Worm (Caenorhabditis elegans): ENCODE results near the gene rgs-6.

Gene rgs-6

ce11 chrX:5696197-5696596 is 37.4 kb downstream of the rgs-6 start (continued):
- TF ChIP-seq hlh-26 (GFP tag; conservative IDR thresholded peaks at IDR 0.05) (no peak), nhr-90 (tag; optimal IDR thresholded peaks at IDR 0.05) (peak; percentile 21), ztf-25 (GFP tag; IDR thresholded peaks at IDR 0.05) (no peak), atf-7 (tag; optimal IDR thresholded peaks at IDR 0.05) (peak; percentile 43), let-526 (GFP tag; IDR thresholded peaks at IDR 0.05) (0 out of 2 replicates have a peak, but pooled peaks have one; percentile 11), F55B11.4 (tag; optimal IDR thresholded peaks at IDR 0.05; ENCODE audit: borderline replicate concordance, insufficient read depth) (no peak), egl-44 (GFP tag; IDR thresholded peaks at IDR 0.05) (peak; percentile 51; the same call in 1 of the 2 replicates), lin-40 (tag; optimal IDR thresholded peaks at IDR 0.05) (peak; percentile 34), tlf-1 (GFP tag; optimal IDR thresholded peaks at IDR 0.05) (no peak), sptf-2 (GFP tag; optimal IDR thresholded peaks at IDR 0.05) (no peak)

DNA sequence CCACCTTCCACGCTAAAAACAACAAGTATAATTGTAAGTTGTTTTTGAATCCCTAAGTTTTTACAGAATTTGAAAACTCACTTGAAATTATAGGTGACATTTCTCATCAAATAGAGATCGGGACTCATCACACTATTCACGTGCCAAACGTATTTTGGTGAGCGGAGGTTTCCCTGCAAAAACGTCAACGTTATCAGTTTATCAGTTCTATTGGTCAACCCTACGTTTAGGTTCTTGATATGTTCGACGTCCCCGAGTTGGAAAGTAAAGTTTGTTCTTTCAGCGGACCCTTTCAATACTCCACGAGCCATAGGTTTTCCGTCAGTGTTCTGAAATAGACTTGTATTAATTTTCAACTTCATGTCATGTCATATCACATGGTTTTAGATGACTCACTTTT is 38.2 kb downstream of the rgs-6 start:
- TF ChIP-seq unc-62 (GFP tag; optimal IDR thresholded peaks at IDR 0.05) (peak; percentile 54), madf-3 (GFP tag; IDR thresholded peaks at IDR 0.05) (no peak), nhr-80 (tag; optimal IDR thresholded peaks at IDR 0.05) (peak; percentile 24)

- no peak for TF ChIP-seq ztf-3 (GFP tag; optimal IDR thresholded peaks at IDR 0.05)
- no peak for TF ChIP-seq egrh-3 (GFP tag; IDR thresholded peaks at IDR 0.05)
- no peak for TF ChIP-seq repo-1 (tag; optimal IDR thresholded peaks at IDR 0.05)
- no peak for TF ChIP-seq athp-1 (tag; optimal IDR thresholded peaks at IDR 0.05)
- no peak for TF ChIP-seq F57A8.1 (GFP tag; optimal IDR thresholded peaks at IDR 0.05)
- no peak for TF ChIP-seq Y95B8A.8 (GFP tag; IDR thresholded peaks at IDR 0.05)
- TF ChIP-seq attf-6 (GFP tag; IDR thresholded peaks at IDR 0.05), result no peak
- TF ChIP-seq lin-26 (GFP tag; IDR thresholded peaks at IDR 0.05), result no peak
- TF ChIP-seq Y53G8AR.9 (GFP tag; conservative IDR thresholded peaks at IDR 0.05), result no peak
- TF ChIP-seq F37B4.10 (GFP tag; IDR thresholded peaks at IDR 0.05), result no peak
- no peak for TF ChIP-seq T26A5.8 (tag; optimal IDR thresholded peaks at IDR 0.05)
- TF ChIP-seq hmg-20 (GFP tag; IDR thresholded peaks at IDR 0.05), result no peak
- TF ChIP-seq egl-44 (GFP tag; IDR thresholded peaks at IDR 0.05), result no peak
- no peak for TF ChIP-seq ccch-3 (GFP tag; optimal IDR thresholded peaks at IDR 0.05)
- no peak for TF ChIP-seq sea-2 (GFP tag; IDR thresholded peaks at IDR 0.05)
- TF ChIP-seq lsy-27 (tag; optimal IDR thresholded peaks at IDR 0.05; ENCODE audit: borderline replicate concordance, insufficient read depth), result no peak
- no peak for TF ChIP-seq C06A6.2 (GFP tag; conservative IDR thresholded peaks at IDR 0.05)
- no peak for TF ChIP-seq fkh-3 (tag; optimal IDR thresholded peaks at IDR 0.05)
- no peak for TF ChIP-seq K12H6.12 (tag; optimal IDR thresholded peaks at IDR 0.05)
- no peak for TF ChIP-seq ceh-58 (GFP tag; IDR thresholded peaks at IDR 0.05)
Observed at ce11 chrX:5692099-5692498, 41.5 kb downstream of the rgs-6 start, which contains the start of gene W01C8.1. W01C8.1 (plus strand) TSS chrX:5692399.

DNA sequence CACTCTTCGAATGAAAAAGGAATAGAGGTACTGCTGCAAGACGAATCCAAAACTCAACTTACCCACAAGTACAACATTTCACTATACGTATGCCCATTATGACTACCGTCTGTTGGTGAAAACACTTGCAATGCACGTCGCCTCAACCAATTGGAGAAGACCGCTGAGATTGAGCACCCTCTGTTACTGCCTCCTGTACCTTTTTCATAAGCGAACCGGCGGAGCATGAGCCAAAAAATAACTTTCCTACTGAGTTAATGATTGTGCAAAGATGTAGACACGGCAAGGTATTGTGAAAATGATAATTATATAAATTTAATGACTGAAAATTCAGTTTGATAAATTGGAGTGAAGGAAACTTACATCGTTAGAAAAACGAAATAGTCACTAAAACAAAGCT is 44.5 kb downstream of the rgs-6 start:
- TF ChIP-seq somi-1 (GFP tag; optimal IDR thresholded peaks at IDR 0.05) (no peak), lsy-27 (tag; optimal IDR thresholded peaks at IDR 0.05; ENCODE audit: borderline replicate concordance, insufficient read depth) (no peak), K12H6.12 (tag; optimal IDR thresholded peaks at IDR 0.05) (no peak), F22D6.2 (tag; optimal IDR thresholded peaks at IDR 0.05) (no peak), K11D2.4 (GFP tag; IDR thresholded peaks at IDR 0.05) (no peak), pbrm-1 (GFP tag; IDR thresholded peaks at IDR 0.05) (no peak)

Data from whole organism, young adult.